Fruit fly (Drosophila melanogaster) whole organism, embryonic: ENCODE results near the gene CG15343.
A peak's percentile ranks its signal among the peaks of the same experiment; 100 is the strongest.

ENCODE experiments used
- Aef1 ChIP-seq: fragments of 200-800 bp; sonication (Bioruptor generic); IDR thresholded peaks from 3 replicates; pipeline ENCODE4 v1.3.6; 2022; ENCODE audit warnings: missing biosample characterization, missing genetic modification characterization
- Antp ChIP-seq: fragments of 200-800 bp; sonication (Bioruptor generic); optimal IDR thresholded peaks from 3 replicates; lab custom pipeline; 2016; ENCODE audit warnings: missing biosample characterization, missing genetic modification characterization
- Atf6 ChIP-seq: fragments of 200-800 bp; sonication (Bioruptor generic); IDR thresholded peaks from 2 replicates; pipeline ENCODE4 v1.3.6; 2022; ENCODE audit warnings: missing biosample characterization, missing genetic modification characterization
- CG10565 ChIP-seq: fragments of 200-800 bp; sonication (Bioruptor generic); optimal IDR thresholded peaks from 3 replicates; lab custom pipeline; 2016; ENCODE audit warnings: missing biosample characterization, mild to moderate bottlenecking, missing genetic modification characterization
- CG11560 ChIP-seq: fragments of 200-800 bp; sonication (Bioruptor generic); IDR thresholded peaks from 3 replicates; pipeline ENCODE4 v1.3.6; 2022; ENCODE audit warnings: missing biosample characterization, missing genetic modification characterization
- CG12219 ChIP-seq: fragments of 200-800 bp; sonication (Bioruptor generic); optimal IDR thresholded peaks from 3 replicates; lab custom pipeline; 2018; ENCODE audit warnings: missing biosample characterization, mild to moderate bottlenecking, missing genetic modification characterization
- CG12236 ChIP-seq: fragments of 200-800 bp; sonication (Bioruptor generic); optimal IDR thresholded peaks from 2 replicates; lab custom pipeline; 2016; ENCODE audit warnings: missing biosample characterization, missing genetic modification characterization
- CG12769 ChIP-seq: fragments of 200-800 bp; sonication (Bioruptor generic); optimal IDR thresholded peaks from 2 replicates; lab custom pipeline; 2019; ENCODE audit warnings: missing biosample characterization, mild to moderate bottlenecking, missing genetic modification characterization, moderate library complexity
- CG15479 ChIP-seq: fragments of 200-800 bp; sonication (Bioruptor generic); optimal IDR thresholded peaks from 3 replicates; lab custom pipeline; 2019; ENCODE audit warnings: missing biosample characterization, mild to moderate bottlenecking, missing genetic modification characterization, moderate library complexity
- CG17328 ChIP-seq: fragments of 200-800 bp; sonication (Bioruptor generic); IDR thresholded peaks from 2 replicates; pipeline ENCODE4 v1.3.6; 2022; ENCODE audit warnings: missing biosample characterization, missing genetic modification characterization
- CG17385 ChIP-seq: fragments of 200-800 bp; sonication (Bioruptor generic); optimal IDR thresholded peaks from 3 replicates; lab custom pipeline; 2018; ENCODE audit warnings: missing biosample characterization, mild to moderate bottlenecking, missing genetic modification characterization
- CG2678 ChIP-seq: fragments of 200-800 bp; sonication (Bioruptor generic); optimal IDR thresholded peaks from 3 replicates; lab custom pipeline; 2019; ENCODE audit warnings: missing biosample characterization, mild to moderate bottlenecking, missing genetic modification characterization, moderate library complexity
- CG30403 ChIP-seq: fragments of 200-800 bp; sonication (Bioruptor generic); optimal IDR thresholded peaks from 3 replicates; lab custom pipeline; 2016; ENCODE audit warnings: missing biosample characterization, missing genetic modification characterization
- CG4404 ChIP-seq: fragments of 200-800 bp; sonication (Bioruptor generic); IDR thresholded peaks from 2 replicates; pipeline ENCODE4 v1.3.6; 2022; ENCODE audit warnings: missing biosample characterization, missing genetic modification characterization
- CG7839 ChIP-seq: fragments of 200-800 bp; sonication (Bioruptor generic); optimal IDR thresholded peaks from 3 replicates; lab custom pipeline; 2018; ENCODE audit warnings: missing biosample characterization, mild to moderate bottlenecking, missing genetic modification characterization, moderate library complexity
- CG8089 ChIP-seq: fragments of 200-800 bp; sonication (Bioruptor generic); optimal IDR thresholded peaks from 3 replicates; lab custom pipeline; 2016; ENCODE audit warnings: missing biosample characterization, missing genetic modification characterization
- CG8281 ChIP-seq: fragments of 200-800 bp; sonication (Bioruptor generic); optimal IDR thresholded peaks from 2 replicates; lab custom pipeline; 2018; ENCODE audit warnings: missing biosample characterization, mild to moderate bottlenecking, missing genetic modification characterization, moderate library complexity
- CG8388 ChIP-seq: fragments of 200-800 bp; sonication (Bioruptor generic); optimal IDR thresholded peaks from 2 replicates; lab custom pipeline; 2019; ENCODE audit warnings: missing biosample characterization, mild to moderate bottlenecking, missing genetic modification characterization, moderate library complexity
- CG9609 ChIP-seq: fragments of 200-800 bp; sonication (Bioruptor generic); optimal IDR thresholded peaks from 3 replicates; lab custom pipeline; 2016; ENCODE audit warnings: missing biosample characterization, missing genetic modification characterization
- CG9797 ChIP-seq: fragments of 200-800 bp; sonication (Bioruptor generic); optimal IDR thresholded peaks from 3 replicates; lab custom pipeline; 2018; ENCODE audit warnings: missing biosample characterization, mild to moderate bottlenecking, missing genetic modification characterization
- D19B ChIP-seq: fragments of 200-800 bp; sonication (Bioruptor generic); optimal IDR thresholded peaks from 2 replicates; lab custom pipeline; 2017; ENCODE audit warnings: missing biosample characterization, mild to moderate bottlenecking, missing genetic modification characterization
- Dp ChIP-seq: fragments of 200-800 bp; sonication (Bioruptor generic); optimal IDR thresholded peaks from 2 replicates; lab custom pipeline; 2018; ENCODE audit warnings: missing biosample characterization, mild to moderate bottlenecking, missing genetic modification characterization, moderate library complexity
- Dref ChIP-seq: fragments of 200-800 bp; sonication (Bioruptor generic); IDR thresholded peaks from 2 replicates; pipeline ENCODE4 v1.3.6; 2022; ENCODE audit warnings: missing biosample characterization, missing genetic modification characterization
- HLHmδ ChIP-seq: fragments of 200-800 bp; sonication (Bioruptor generic); optimal IDR thresholded peaks from 2 replicates; lab custom pipeline; 2018; ENCODE audit warnings: missing biosample characterization, mild to moderate bottlenecking, missing genetic modification characterization, moderate library complexity
- Hsf ChIP-seq: fragments of 200-800 bp; sonication (Bioruptor generic); optimal IDR thresholded peaks from 3 replicates; lab custom pipeline; 2016; ENCODE audit warnings: missing biosample characterization, missing genetic modification characterization
- Lpt ChIP-seq: fragments of >200 bp; optimal IDR thresholded peaks from 2 replicates; lab custom pipeline; 2018; ENCODE audit warnings: missing biosample characterization, missing genetic modification characterization
- Poxn ChIP-seq: fragments of 200-800 bp; sonication (Bioruptor generic); IDR thresholded peaks from 2 replicates; pipeline ENCODE4 v1.3.6; 2022; ENCODE audit warnings: missing biosample characterization, missing genetic modification characterization
- aop ChIP-seq: fragments of 200-800 bp; sonication (Bioruptor generic); IDR thresholded peaks from 2 replicates; pipeline ENCODE4 v1.3.6; 2022; ENCODE audit warnings: missing biosample characterization, missing genetic modification characterization
- corto ChIP-seq: fragments of 200-800 bp; sonication (Bioruptor generic); optimal IDR thresholded peaks from 2 replicates; lab custom pipeline; 2016; ENCODE audit warnings: missing biosample characterization, mild to moderate bottlenecking, missing genetic modification characterization, moderate library complexity
- danr ChIP-seq: fragments of 200-800 bp; sonication (Bioruptor generic); IDR thresholded peaks from 2 replicates; pipeline ENCODE4 v1.3.6; 2022; ENCODE audit warnings: missing biosample characterization, missing genetic modification characterization
- dysf ChIP-seq: fragments of 200-800 bp; sonication (Bioruptor generic); IDR thresholded peaks from 3 replicates; pipeline ENCODE4 v1.3.6; 2022; ENCODE audit warnings: missing biosample characterization, missing genetic modification characterization
- eve ChIP-seq, 2 experiments: fragments of >200 bp; optimal IDR thresholded peaks; 2 replicates each; lab custom pipeline; 2017; ENCODE audit warnings: missing biosample characterization in 2 of 2, missing genetic modification characterization in 2 of 2
- fd102C ChIP-seq: fragments of 200-800 bp; sonication (Bioruptor generic); optimal IDR thresholded peaks from 2 replicates; lab custom pipeline; 2018; ENCODE audit warnings: missing biosample characterization, mild to moderate bottlenecking, missing genetic modification characterization, moderate library complexity
- fd64A ChIP-seq: fragments of 200-800 bp; sonication (Bioruptor generic); optimal IDR thresholded peaks from 3 replicates; lab custom pipeline; 2018; ENCODE audit warnings: missing biosample characterization, mild to moderate bottlenecking, missing genetic modification characterization
- fru ChIP-seq: fragments of >200 bp; optimal IDR thresholded peaks from 2 replicates; lab custom pipeline; 2017
- gcm2 ChIP-seq: fragments of 200-800 bp; sonication (Bioruptor generic); optimal IDR thresholded peaks from 2 replicates; lab custom pipeline; 2016; ENCODE audit warnings: missing biosample characterization, missing genetic modification characterization
- grau ChIP-seq: fragments of 200-800 bp; optimal IDR thresholded peaks from 3 replicates; lab custom pipeline; 2019; ENCODE audit warnings: missing biosample characterization, mild to moderate bottlenecking, missing genetic modification characterization, moderate library complexity
- gt ChIP-seq: fragments of 200-800 bp; sonication (Bioruptor generic); IDR thresholded peaks from 2 replicates; pipeline ENCODE4 v1.3.6; 2022; ENCODE audit warnings: missing biosample characterization, missing genetic modification characterization
- hth ChIP-seq: fragments of >200 bp; optimal IDR thresholded peaks from 2 replicates; lab custom pipeline; 2017; ENCODE audit warnings: inconsistent platforms
- lab ChIP-seq: fragments of 200-800 bp; sonication (Bioruptor generic); optimal IDR thresholded peaks from 3 replicates; lab custom pipeline; 2017; ENCODE audit warnings: missing biosample characterization, missing genetic modification characterization, mild to moderate bottlenecking, moderate library complexity, missing genetic modification reagents
- lola ChIP-seq, 3 experiments: fragments of >200 bp in 2 of 3; fragments of 200-800 bp in 1 of 3; sonication (Bioruptor generic) in 1 of 3; optimal IDR thresholded peaks; 2 replicates each; lab custom pipeline; 2017 to 2019; ENCODE audit warnings: missing biosample characterization in 3 of 3, missing genetic modification characterization in 3 of 3, mild to moderate bottlenecking in 1 of 3, moderate library complexity in 1 of 3
- pan ChIP-seq, 4 experiments: fragments of >200 bp in 3 of 4; fragments of 200-800 bp in 1 of 4; sonication (Bioruptor generic) in 1 of 4; optimal IDR thresholded peaks in 3 of 4; IDR thresholded peaks in 1 of 4; 2 replicates each; pipeline versions ENCODE4 v1.3.6 to Lab custom; 2017 to 2022; ENCODE audit warnings: missing biosample characterization in 2 of 4, missing genetic modification characterization in 2 of 4, mixed read lengths in 1 of 4
- pzg ChIP-seq: fragments of 200-800 bp; sonication (Bioruptor generic); optimal IDR thresholded peaks from 3 replicates; lab custom pipeline; 2018; ENCODE audit warnings: missing biosample characterization, mild to moderate bottlenecking, missing genetic modification characterization, moderate library complexity
- scrt ChIP-seq: fragments of 200-800 bp; sonication (Bioruptor generic); optimal IDR thresholded peaks from 2 replicates; lab custom pipeline; 2018; ENCODE audit warnings: missing biosample characterization, mild to moderate bottlenecking, missing genetic modification characterization, moderate library complexity
- sens ChIP-seq: fragments of 200-800 bp; sonication (Bioruptor generic); peaks from one replicate; lab custom pipeline; 2016; ENCODE audit warnings: missing biosample characterization, missing genetic modification characterization
- tap ChIP-seq: fragments of 200-800 bp; optimal IDR thresholded peaks from 3 replicates; lab custom pipeline; 2019; ENCODE audit warnings: missing biosample characterization, mild to moderate bottlenecking, missing genetic modification characterization, moderate library complexity
- tgo ChIP-seq: fragments of 200-800 bp; sonication (Bioruptor generic); IDR thresholded peaks from 3 replicates; pipeline ENCODE4 v1.3.6; 2022; ENCODE audit warnings: missing biosample characterization, missing genetic modification characterization
- yki ChIP-seq: fragments of >200 bp; optimal IDR thresholded peaks from 3 replicates; lab custom pipeline; 2018
- zfh2 ChIP-seq: fragments of 200-800 bp; sonication (Bioruptor generic); optimal IDR thresholded peaks from 2 replicates; lab custom pipeline; 2016; ENCODE audit warnings: missing biosample characterization, missing genetic modification characterization

CG15343 gene

DNA sequence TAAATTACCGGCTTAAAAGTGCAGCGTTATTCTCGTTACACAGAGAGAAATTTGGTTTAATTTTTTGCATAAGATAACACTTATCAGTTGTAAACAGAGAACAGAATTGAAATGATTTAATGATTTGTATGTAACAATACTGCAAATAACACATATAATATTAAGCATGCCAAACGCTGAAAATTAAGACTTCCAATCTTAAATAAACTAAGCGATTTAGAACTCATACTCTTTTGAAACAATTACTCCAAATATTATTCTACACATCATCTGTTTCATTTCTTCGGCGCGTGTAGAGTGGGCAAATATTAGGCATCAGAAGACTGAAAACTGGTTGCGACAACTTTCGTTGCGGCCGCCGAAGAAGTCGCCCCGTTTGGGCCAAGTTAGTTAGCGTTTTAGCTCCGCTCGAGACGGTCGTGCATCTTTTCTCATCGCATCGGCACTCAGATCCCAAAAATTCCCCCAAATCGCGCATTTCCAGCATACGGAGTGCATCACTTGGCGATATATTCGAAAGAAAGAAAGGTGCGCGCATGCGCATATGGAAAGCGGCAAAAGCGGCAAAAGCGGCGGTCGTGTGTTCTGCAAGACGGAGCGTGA, 21.2 kb downstream of the CG15343 start, which contains the start of gene CG1632 (continued):
- TF ChIP-seq sens (GFP tag; lab: Kevin White, UChicago) (peak; percentile 90), CG15479 (GFP tag; lab: Kevin White, UChicago) (no peak), CG30403 (peak; percentile 29), CG12219 (no peak), CG17328 (GFP tag; lab: Robert Waterston, UW) (no peak), CG10565 (GFP tag; lab: Kevin White, UChicago) (no peak), Lpt (no peak), aop (GFP tag; lab: Robert Waterston, UW) (no peak), Antp (GFP tag; lab: Kevin White, UChicago) (no peak), yki (no peak), gcm2 (GFP tag; lab: Kevin White, UChicago) (no peak), D19B (GFP tag; lab: Kevin White, UChicago) (no peak), CG8281 (tag; lab: Kevin White, UChicago) (no peak), CG12769 (tag; lab: Kevin White, UChicago) (no peak), CG9797 (GFP tag; lab: Kevin White, UChicago) (no peak), Hsf (GFP tag; lab: Kevin White, UChicago) (no peak), scrt (GFP tag; lab: Kevin White, UChicago) (no peak), pzg (GFP tag; lab: Kevin White, UChicago) (no peak), CG11560 (tag; lab: Robert Waterston, UW) (no peak), dysf (GFP tag; lab: Robert Waterston, UW) (peak; percentile 41; the same call in 1 of the 3 replicates), grau (peak; percentile 33), gt (GFP tag; lab: Robert Waterston, UW) (no peak), tgo (GFP tag; lab: Robert Waterston, UW) (no peak), CG7839 (tag; lab: Kevin White, UChicago) (peak; percentile 39), pan (optimal IDR thresholded peaks at IDR 0.05; lab: Kevin White, UChicago) (no peak), pan (GFP tag; optimal IDR thresholded peaks at IDR 0.05 in 1 of 2, IDR thresholded peaks at IDR 0.05 in 1 of 2) (no peak), fd64A (GFP tag; lab: Kevin White, UChicago) (peak; percentile 19), CG2678 (peak; percentile 48)

DNA sequence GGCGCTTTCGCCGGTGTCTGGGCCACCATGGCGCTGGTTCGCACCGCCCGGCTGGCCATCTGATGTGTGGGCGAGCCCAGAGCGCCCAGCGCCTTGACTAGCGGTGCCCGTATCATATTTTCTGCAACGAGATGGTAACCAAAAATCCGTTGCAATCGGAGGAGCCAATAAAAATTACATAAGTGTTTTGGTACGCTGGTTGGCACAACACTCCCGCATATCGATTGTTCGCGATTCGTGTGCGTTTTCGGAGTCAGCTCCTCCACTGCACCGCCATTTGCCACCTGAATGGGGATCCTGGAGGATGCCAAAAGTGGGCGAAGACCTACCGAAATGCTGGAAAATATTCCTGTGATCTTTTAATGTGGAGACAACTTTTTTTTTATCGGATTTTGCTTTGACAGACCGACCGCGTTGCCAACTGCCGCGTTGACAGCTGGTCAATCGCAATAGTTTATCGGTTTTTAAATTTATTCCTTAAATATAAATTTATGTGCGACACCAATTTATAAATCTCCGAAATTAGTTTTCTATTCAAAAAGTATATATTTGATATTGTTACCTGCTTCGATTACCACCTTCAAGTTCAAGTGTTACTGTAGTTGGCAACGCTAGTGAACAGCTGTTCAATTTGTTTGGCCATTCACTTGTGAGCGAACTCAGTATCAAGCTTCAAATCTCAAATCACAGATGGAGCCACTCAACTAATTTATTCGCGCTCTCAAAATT, 22.2 kb downstream of the CG15343 start, which contains the start of gene ND-75:
TSS of gene ND-75 (minus strand) at position 420 of the 729 bp plus-strand sequence.
- TF ChIP-seq eve (GFP tag; optimal IDR thresholded peaks at IDR 0.05; lab: Kevin White, UChicago) (no peak), Poxn (GFP tag; lab: Robert Waterston, UW) (no peak), CG8388 (GFP tag; lab: Kevin White, UChicago) (no peak), tap (tag; lab: Kevin White, UChicago) (no peak), aop (GFP tag; lab: Robert Waterston, UW) (no peak), Atf6 (GFP tag; lab: Robert Waterston, UW) (no peak), danr (GFP tag; lab: Robert Waterston, UW) (no peak), lola (GFP tag; optimal IDR thresholded peaks at IDR 0.05; lab: Kevin White, UChicago) (no peak), lab (no peak), fd102C (GFP tag; lab: Kevin White, UChicago) (no peak), Dp (GFP tag; lab: Kevin White, UChicago) (peak; percentile 64), CG8089 (GFP tag; lab: Kevin White, UChicago) (no peak), CG17385 (no peak), Aef1 (no peak), HLHmδ (GFP tag; lab: Kevin White, UChicago) (no peak), dysf (GFP tag; lab: Robert Waterston, UW) (no peak), CG12236 (GFP tag; lab: Kevin White, UChicago) (no peak), hth (no peak), corto (GFP tag; lab: Kevin White, UChicago) (no peak), CG4404 (GFP tag; lab: Robert Waterston, UW) (no peak), zfh2 (GFP tag; lab: Kevin White, UChicago) (no peak), Dref (GFP tag; lab: Robert Waterston, UW) (peak; percentile 58), fru (lab: Kevin White, UChicago) (no peak), CG9609 (GFP tag; lab: Kevin White, UChicago) (no peak)
